Worm (Caenorhabditis elegans) whole organism, young adult: ENCODE results near the gene cyp-25A2.

Source experiments
- F33H1.4 ChIP-seq: fragments of 200-800 bp; sonication (Bioruptor generic); IDR thresholded peaks from 2 replicates; pipeline ENCODE4 v1.3.6; 2022; ENCODE audit warnings: missing genetic modification reagents, missing genetic modification characterization, missing compliant biosample characterization
- attf-3 ChIP-seq: fragments of 200-800 bp; sonication (Bioruptor generic); conservative IDR thresholded peaks from 2 replicates; pipeline ENCODE4 v1.3.6; 2022; ENCODE audit warnings: missing genetic modification reagents, missing genetic modification characterization, missing compliant biosample characterization
- bed-2 ChIP-seq: fragments of 200-800 bp; sonication (Bioruptor generic); IDR thresholded peaks from 2 replicates; pipeline ENCODE4 v1.3.6; 2022; ENCODE audit warnings: missing genetic modification reagents, missing genetic modification characterization, missing compliant biosample characterization
- dpl-1 ChIP-seq: fragments of 150-350 bp; optimal IDR thresholded peaks from 2 replicates; lab custom pipeline; 2014; ENCODE audit warnings: missing biosample characterization, missing genetic modification reagents, missing genetic modification characterization
- mes-4 ChIP-seq: sonication (generic microtip); optimal IDR thresholded peaks from 2 replicates; lab custom pipeline; 2016; ENCODE audit warnings: missing genotype, missing genetic modification characterization, missing compliant biosample characterization
- unc-62 ChIP-seq: fragments of 150-350 bp; optimal IDR thresholded peaks from 2 replicates; lab custom pipeline; 2014; ENCODE audit warnings: missing biosample characterization, missing genetic modification reagents, missing genetic modification characterization

- TF ChIP-seq unc-62 (GFP tag; lab: Kevin White, UChicago) (no peak), dpl-1 (GFP tag; lab: Kevin White, UChicago) (no peak), F33H1.4 (GFP tag; lab: Robert Waterston, UW) (no peak), attf-3 (GFP tag; lab: Robert Waterston, UW) (no peak), mes-4 (tag; lab: Kevin White, UChicago) (no peak), bed-2 (GFP tag; lab: Robert Waterston, UW) (no peak)
Observed at ce11 chrIII:3873424-3873823, 38.4 kb downstream of the cyp-25A2 start.
